Fruit fly (Drosophila melanogaster) Kc167 (cell line): ENCODE results near the gene Aef1.
A peak's percentile ranks its signal among the peaks of the same experiment; 100 is the strongest.

ENCODE experiments used
- Myc ChIP-seq: fragments of >200 bp; optimal IDR thresholded peaks from 2 replicates; lab custom pipeline; 2017; ENCODE audit warnings: missing external identifiers
- Sin3A ChIP-seq: fragments of >200 bp; optimal IDR thresholded peaks from 2 replicates; lab custom pipeline; 2018; ENCODE audit warnings: missing external identifiers
- h ChIP-seq: fragments of >200 bp; optimal IDR thresholded peaks from 3 replicates; lab custom pipeline; 2018; ENCODE audit warnings: missing external identifiers
- insv ChIP-seq: fragments of >200 bp; optimal IDR thresholded peaks from 3 replicates; lab custom pipeline; 2018; ENCODE audit warnings: missing external identifiers
- psq ChIP-seq: fragments of >200 bp; optimal IDR thresholded peaks from 2 replicates; lab custom pipeline; 2017; ENCODE audit warnings: missing external identifiers
- ttk ChIP-seq: sonication (Bioruptor generic); optimal IDR thresholded peaks from 2 replicates; lab custom pipeline; 2017; ENCODE audit warnings: missing external identifiers

Gene Aef1

dm6 chr3L:21433098-21433497 is at the start of gene Aef1, which contains the start of gene barc:
Gene Aef1, plus strand, starts transcription at chr3L:21433422.
Gene barc, minus strand, starts transcription at chr3L:21433134.
- TF ChIP-seq Myc (no peak), Sin3A (lab: Kevin White, UChicago) (peak; percentile 47)

dm6 chr3L:21383440-21383839 is 49.8 kb upstream of the Aef1 start:
- TF ChIP-seq Myc: no peak
- no peak for TF ChIP-seq Sin3A (lab: Kevin White, UChicago)
- TF ChIP-seq psq (lab: Kevin White, UChicago): no peak
- TF ChIP-seq insv: no peak
- TF ChIP-seq ttk (lab: Kevin White, UChicago): no peak
- no peak for TF ChIP-seq h

- TF ChIP-seq Myc: no peak
- TF ChIP-seq insv: no peak
Observed at dm6 chr3L:21385699-21386098, 47.5 kb upstream of the Aef1 start.

- TF ChIP-seq h (no peak), Sin3A (lab: Kevin White, UChicago) (no peak)
Observed at dm6 chr3L:21386917-21387316, 46.3 kb upstream of the Aef1 start.

dm6 chr3L:21388824-21389223 is 44.4 kb upstream of the Aef1 start:
- no peak for TF ChIP-seq h
- TF ChIP-seq Sin3A (lab: Kevin White, UChicago): no peak
- no peak for TF ChIP-seq Myc
- no peak for TF ChIP-seq insv
- TF ChIP-seq psq (lab: Kevin White, UChicago): no peak
- TF ChIP-seq ttk (lab: Kevin White, UChicago): no peak

dm6 chr3L:21389758-21390157 is 43.5 kb upstream of the Aef1 start:
- no peak for TF ChIP-seq Myc
- TF ChIP-seq ttk (lab: Kevin White, UChicago): no peak
- no peak for TF ChIP-seq psq (lab: Kevin White, UChicago)
- TF ChIP-seq insv: no peak
- TF ChIP-seq h: no peak
- TF ChIP-seq Sin3A (lab: Kevin White, UChicago): no peak

- TF ChIP-seq Sin3A (lab: Kevin White, UChicago) (no peak), Myc (no peak), psq (lab: Kevin White, UChicago) (no peak), h (no peak), ttk (lab: Kevin White, UChicago) (no peak), insv (no peak)
Observed at dm6 chr3L:21390431-21390830, 42.8 kb upstream of the Aef1 start.

- no peak for TF ChIP-seq Myc
- TF ChIP-seq h: no peak
- no peak for TF ChIP-seq ttk (lab: Kevin White, UChicago)
- TF ChIP-seq psq (lab: Kevin White, UChicago): no peak
- TF ChIP-seq insv: no peak
- TF ChIP-seq Sin3A (lab: Kevin White, UChicago): no peak
Observed at dm6 chr3L:21398156-21398555, 35.1 kb upstream of the Aef1 start.

dm6 chr3L:21400206-21400605 is 33.0 kb upstream of the Aef1 start:
- no peak for TF ChIP-seq psq (lab: Kevin White, UChicago)
- no peak for TF ChIP-seq insv
- no peak for TF ChIP-seq h
- TF ChIP-seq Sin3A (lab: Kevin White, UChicago): no peak
- no peak for TF ChIP-seq Myc
- TF ChIP-seq ttk (lab: Kevin White, UChicago): no peak

- TF ChIP-seq h: no peak
- no peak for TF ChIP-seq Sin3A (lab: Kevin White, UChicago)
- no peak for TF ChIP-seq ttk (lab: Kevin White, UChicago)
- TF ChIP-seq insv: no peak
- no peak for TF ChIP-seq Myc
- TF ChIP-seq psq (lab: Kevin White, UChicago): no peak
Observed at dm6 chr3L:21402552-21402951, 30.7 kb upstream of the Aef1 start.

dm6 chr3L:21406638-21407037 is 26.6 kb upstream of the Aef1 start, which contains the start of gene sa:
Gene sa, minus strand, starts transcription at chr3L:21406738.
- TF ChIP-seq insv (no peak), h (no peak), ttk (lab: Kevin White, UChicago) (no peak), Sin3A (lab: Kevin White, UChicago) (no peak), Myc (no peak), psq (lab: Kevin White, UChicago) (no peak)

- TF ChIP-seq Sin3A (lab: Kevin White, UChicago) (no peak), psq (lab: Kevin White, UChicago) (no peak), h (no peak), ttk (lab: Kevin White, UChicago) (no peak), Myc (no peak), insv (no peak)
Observed at dm6 chr3L:21412140-21412539, 21.1 kb upstream of the Aef1 start.

- no peak for TF ChIP-seq insv
- no peak for TF ChIP-seq h
- no peak for TF ChIP-seq Sin3A (lab: Kevin White, UChicago)
- TF ChIP-seq Myc: no peak
- TF ChIP-seq ttk (lab: Kevin White, UChicago): no peak
- TF ChIP-seq psq (lab: Kevin White, UChicago): no peak
Observed at dm6 chr3L:21414331-21414730, 18.9 kb upstream of the Aef1 start.

- TF ChIP-seq psq (lab: Kevin White, UChicago) (no peak), ttk (lab: Kevin White, UChicago) (no peak), h (no peak), Sin3A (lab: Kevin White, UChicago) (no peak), Myc (no peak)
Observed at dm6 chr3L:21416921-21417447, 16.2 kb upstream of the Aef1 start.
